Worm (Caenorhabditis elegans): ENCODE data around the gene sdz-33.

ce11 chrIII:11874242-11874641 lies 33.0 kb upstream of the sdz-33 start:
- TF ChIP-seq ztf-23 (GFP tag; IDR thresholded peaks at IDR 0.05) (no peak), med-1 (GFP tag; optimal IDR thresholded peaks at IDR 0.05; ENCODE audit: insufficient read depth) (no peak), ztf-29 (GFP tag; IDR thresholded peaks at IDR 0.05) (no peak), flt-1 (GFP tag; IDR thresholded peaks at IDR 0.05) (no peak), tab-1 (GFP tag; IDR thresholded peaks at IDR 0.05) (no peak), ref-1 (GFP tag; conservative IDR thresholded peaks at IDR 0.05) (no peak)
